Worm (Caenorhabditis elegans): ENCODE data around the gene Y14H12B.1.

DNA sequence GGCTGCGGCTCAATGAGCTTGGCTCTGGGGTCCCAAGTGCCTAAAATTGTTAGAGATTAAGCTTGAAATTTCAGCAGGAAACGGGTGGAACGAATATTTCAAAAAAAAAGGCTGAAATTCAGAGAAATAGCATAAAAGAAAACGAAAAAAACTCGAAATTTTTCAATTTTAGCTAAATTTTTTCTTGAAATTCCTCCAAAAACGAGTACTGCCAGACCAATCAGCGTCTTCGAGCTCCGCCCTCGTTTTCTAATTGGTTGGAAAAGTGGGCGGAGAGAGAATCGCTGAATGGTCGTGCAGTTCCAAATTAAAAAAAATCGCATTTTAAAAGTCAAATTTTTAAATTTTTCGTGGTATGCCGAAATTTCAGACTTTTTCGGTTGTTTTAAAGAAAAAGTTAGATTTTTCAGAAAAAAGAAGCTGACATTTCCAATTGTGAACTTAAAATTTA lies 6.3 kb upstream of the Y14H12B.1 start, which contains the start of gene plpp-1.1:
- TF ChIP-seq elt-3 (tag; optimal IDR thresholded peaks at IDR 0.05) (no peak), mls-2 (tag; optimal IDR thresholded peaks at IDR 0.05) (no peak), nhr-12 (tag; optimal IDR thresholded peaks at IDR 0.05) (no peak), snpc-4 (tag; optimal IDR thresholded peaks at IDR 0.05) (no peak), ceh-39 (tag; optimal IDR thresholded peaks at IDR 0.05) (no peak)
